Worm (Caenorhabditis elegans) whole organism, young adult: ENCODE measurements around the gene fip-2.

Source experiments
- nfya-1 ChIP-seq: sonication (generic microtip); optimal IDR thresholded peaks from 2 replicates; lab custom pipeline; 2017; ENCODE audit warnings: antibody characterized with exemption, missing compliant biosample characterization, missing genetic modification characterization, borderline replicate concordance; ENCODE audit not compliant: insufficient read depth
- nhr-90 ChIP-seq: sonication (generic microtip); optimal IDR thresholded peaks from 2 replicates; lab custom pipeline; 2016; ENCODE audit warnings: missing genotype, mild to moderate bottlenecking, missing genetic modification characterization, missing compliant biosample characterization
- pbrm-1 ChIP-seq: fragments of 200-800 bp; sonication (Bioruptor generic); IDR thresholded peaks from 2 replicates; pipeline ENCODE4 v1.3.6; 2022; ENCODE audit warnings: missing genetic modification reagents, missing genetic modification characterization, missing compliant biosample characterization

DNA sequence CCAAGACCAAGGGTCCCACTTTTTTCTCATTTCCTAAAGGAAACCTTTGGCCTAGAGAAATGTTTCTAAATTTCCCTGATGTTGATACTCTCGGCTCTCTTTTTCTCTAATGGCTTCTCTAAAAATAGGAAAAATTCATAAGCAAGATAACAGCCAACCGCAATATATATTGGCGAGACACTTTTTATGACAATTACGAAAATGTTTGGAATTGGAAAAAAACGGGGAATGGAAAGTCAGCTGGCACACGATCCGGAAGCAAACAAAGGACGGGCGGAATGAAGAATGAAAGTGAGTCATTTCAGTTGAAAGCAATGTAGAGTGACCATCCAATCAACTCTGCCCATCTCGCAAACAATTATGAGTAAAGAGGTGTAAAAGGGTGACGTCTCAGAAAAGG, 13.6 kb downstream of the fip-2 start:
- TF ChIP-seq pbrm-1 (GFP tag; lab: Robert Waterston, UW) = no peak
- TF ChIP-seq nfya-1 (tag; lab: Kevin White, UChicago) = no peak
- no peak for TF ChIP-seq nhr-90 (tag; lab: Kevin White, UChicago)
